Worm (Caenorhabditis elegans): Measurements from ENCODE around the gene rsa-2.
"Not testable (repeated sequence)": the region's sequence is repeated elsewhere in the genome, so short reads cannot be mapped to it uniquely, and the experiment has no call there.

rsa-2 gene

DNA sequence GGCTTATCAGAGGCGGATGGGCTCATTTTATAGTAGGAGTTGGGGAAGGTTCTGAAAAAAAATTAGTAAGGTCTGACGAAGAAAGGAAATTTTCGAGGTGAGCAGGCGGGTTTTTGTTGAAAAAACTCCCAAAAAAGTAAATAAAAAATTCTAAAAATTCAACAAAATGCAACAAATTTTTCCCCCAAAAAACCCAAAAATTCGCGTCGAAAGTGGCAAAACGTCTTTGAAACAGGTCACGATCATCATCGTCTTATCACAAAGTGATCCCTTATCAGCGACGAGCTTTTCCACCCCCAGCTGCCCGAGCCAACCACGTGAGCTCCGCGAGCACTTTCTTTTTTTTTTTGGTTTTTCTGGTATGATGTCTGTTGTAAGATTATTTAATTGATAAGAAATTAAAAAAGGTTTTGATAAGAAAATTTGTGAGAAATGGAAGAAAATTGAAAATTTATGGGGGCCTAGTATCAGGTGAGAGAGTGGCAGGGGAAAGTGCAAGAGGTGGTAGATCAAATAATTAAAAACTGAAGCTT lies 36.7 kb upstream of the rsa-2 start, which contains the start of gene Y48A6B.7:
Gene Y48A6B.7 (minus strand): TSS at position 51 of the 533 bp plus-strand sequence.
- TF ChIP-seq unc-62 (GFP tag; optimal IDR thresholded peaks at IDR 0.05) (no peak), mbf-1 (tag; optimal IDR thresholded peaks at IDR 0.05) (no peak), ztf-4 (tag; optimal IDR thresholded peaks at IDR 0.05) (no peak), R02D3.7 (tag; optimal IDR thresholded peaks at IDR 0.05) (no peak), unc-39 (tag; optimal IDR thresholded peaks at IDR 0.05) (no peak), unc-55 (GFP tag; optimal IDR thresholded peaks at IDR 0.05) (no peak), gmeb-1 (tag; optimal IDR thresholded peaks at IDR 0.05) (peak; percentile 70), ceh-82 (tag; optimal IDR thresholded peaks at IDR 0.05) (no peak), lin-13 (GFP tag; optimal IDR thresholded peaks at IDR 0.05) (no peak), sem-4 (tag; optimal IDR thresholded peaks at IDR 0.05) (no peak), ztf-1 (GFP tag; conservative IDR thresholded peaks at IDR 0.05) (no peak), Y55F3AM.14 (GFP tag; optimal IDR thresholded peaks at IDR 0.05) (no peak), nhr-77 (tag; optimal IDR thresholded peaks at IDR 0.05) (no peak), nhr-23 (tag; optimal IDR thresholded peaks at IDR 0.05) (no peak), nhr-11 (tag; optimal IDR thresholded peaks at IDR 0.05) (no peak), lsy-2 (tag; optimal IDR thresholded peaks at IDR 0.05) (no peak), nhr-6 (tag; optimal IDR thresholded peaks at IDR 0.05) (no peak), nhr-237 (tag; optimal IDR thresholded peaks at IDR 0.05) (no peak), nhr-129 (tag; optimal IDR thresholded peaks at IDR 0.05) (no peak), lin-39 (tag; optimal IDR thresholded peaks at IDR 0.05) (no peak), nhr-10 (tag; optimal IDR thresholded peaks at IDR 0.05) (no peak), mdl-1 (tag; optimal IDR thresholded peaks at IDR 0.05) (peak in 1 of 2 experiments; percentile 70), peb-1 (tag; optimal IDR thresholded peaks at IDR 0.05) (no peak), ama-1 (optimal IDR thresholded peaks at IDR 0.05) (no peak), fos-1 (tag; optimal IDR thresholded peaks at IDR 0.05) (peak; percentile 88), crh-2 (tag; optimal IDR thresholded peaks at IDR 0.05) (peak; percentile 71), snpc-4 (tag; optimal IDR thresholded peaks at IDR 0.05) (no peak), lin-11 (tag; optimal IDR thresholded peaks at IDR 0.05) (no peak), elt-3 (tag; optimal IDR thresholded peaks at IDR 0.05) (no peak), egl-27 (tag; optimal IDR thresholded peaks at IDR 0.05) (peak; percentile 18), skn-1 (tag; optimal IDR thresholded peaks at IDR 0.05) (no peak), nhr-21 (tag; optimal IDR thresholded peaks at IDR 0.05) (no peak), mab-5 (tag; optimal IDR thresholded peaks at IDR 0.05) (no peak), sma-3 (GFP tag; optimal IDR thresholded peaks at IDR 0.05) (peak; percentile 31), blmp-1 (tag; optimal IDR thresholded peaks at IDR 0.05; ENCODE audit: insufficient read depth) (no peak), nhr-12 (tag; optimal IDR thresholded peaks at IDR 0.05) (no peak), sma-9 (GFP tag; optimal IDR thresholded peaks at IDR 0.05) (peak; percentile 78), sma-9 (tag; optimal IDR thresholded peaks at IDR 0.05) (no peak), F13H6.1 (tag; optimal IDR thresholded peaks at IDR 0.05) (peak; percentile 48), aly-2 (tag; optimal IDR thresholded peaks at IDR 0.05) (no peak), elt-1 (tag; optimal IDR thresholded peaks at IDR 0.05) (no peak), ZK546.5 (tag; optimal IDR thresholded peaks at IDR 0.05) (no peak), dmd-4 (tag; optimal IDR thresholded peaks at IDR 0.05) (no peak), nhr-25 (tag; optimal IDR thresholded peaks at IDR 0.05) (no peak), alr-1 (tag; optimal IDR thresholded peaks at IDR 0.05) (no peak), zag-1 (tag; optimal IDR thresholded peaks at IDR 0.05) (no peak), ztf-11 (tag; optimal IDR thresholded peaks at IDR 0.05) (no peak)

DNA sequence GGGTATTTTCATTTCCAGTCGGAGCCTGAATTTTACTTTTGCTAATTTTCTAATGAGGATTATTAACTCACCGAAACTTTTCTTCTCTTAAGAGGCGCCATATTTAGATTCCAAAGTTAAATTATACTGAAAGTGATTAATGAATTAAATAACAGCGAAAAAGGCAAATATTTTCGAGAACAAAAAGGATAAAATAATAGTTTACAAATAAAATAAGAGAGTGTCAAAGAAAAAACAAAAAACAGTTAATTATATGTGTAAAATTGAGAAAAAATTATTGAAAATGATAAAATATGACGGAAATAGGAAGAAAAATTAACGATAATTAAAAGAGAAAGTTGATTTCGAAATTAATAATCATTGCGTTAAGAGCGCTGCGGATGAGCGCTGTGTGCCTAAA lies 33.9 kb upstream of the rsa-2 start, which contains the start of gene Y48A6B.8:
Gene Y48A6B.8 (minus strand): TSS at position 101 of the 400 bp plus-strand sequence.
- not testable (repeated sequence) for TF ChIP-seq ztf-11, nhr-11, lsy-2 (tag; optimal IDR thresholded peaks at IDR 0.05)
